Fruit fly (Drosophila melanogaster) whole organism, wandering third instar larva: Measurements from ENCODE around the gene Sid.

ENCODE experiments used
- CG9705 ChIP-seq: fragments of 200-800 bp; sonication (Bioruptor generic); optimal IDR thresholded peaks from 2 replicates; lab custom pipeline; 2018; ENCODE audit warnings: missing biosample characterization, mild to moderate bottlenecking, missing genetic modification characterization
- jim ChIP-seq: fragments of 175-275, 200-325 bp; sonication (Bioruptor generic); optimal IDR thresholded peaks from 2 replicates; lab custom pipeline; 2016; ENCODE audit warnings: missing biosample characterization, mild to moderate bottlenecking, missing genetic modification characterization
- psq ChIP-seq: fragments of 200-800 bp; sonication (Bioruptor generic); optimal IDR thresholded peaks from 3 replicates; lab custom pipeline; 2017; ENCODE audit warnings: missing biosample characterization, mild to moderate bottlenecking, missing genetic modification characterization, moderate library complexity

DNA sequence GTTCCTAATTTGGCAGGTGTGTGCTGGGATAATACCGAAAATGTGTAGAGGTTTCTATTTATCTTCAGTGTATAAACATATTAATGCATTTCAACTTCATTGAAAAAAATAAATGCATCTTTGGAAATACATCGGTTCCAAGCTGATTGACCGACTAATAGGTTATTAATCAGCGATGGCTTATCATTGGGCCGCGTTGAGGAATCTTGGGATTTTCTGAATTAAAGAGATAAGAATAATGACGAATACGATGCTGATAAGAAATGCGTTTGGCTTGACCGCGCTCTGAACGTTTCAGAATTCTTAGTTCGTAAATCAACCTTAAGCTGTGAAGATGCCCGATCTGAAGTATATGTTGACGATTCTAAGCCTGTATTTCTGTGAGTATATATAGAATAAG, at the start of gene Sid:
- TF ChIP-seq psq (GFP tag; lab: Kevin White, UChicago) (no peak), jim (GFP tag; lab: Kevin White, UChicago) (no peak), CG9705 (GFP tag; lab: Kevin White, UChicago) (no peak)
